Worm (Caenorhabditis elegans) whole organism, L4 larva: ENCODE data around the gene rhy-1.

Experiments used
- dmd-8 ChIP-seq: fragments of 200-800 bp; sonication (Bioruptor generic); IDR thresholded peaks from 2 replicates; pipeline ENCODE4 v1.3.6; 2022; ENCODE audit warnings: missing genetic modification characterization, missing compliant biosample characterization
- lsy-2 ChIP-seq, 2 experiments: fragments of 150-350 bp in 1 of 2; sonication (generic microtip) in 1 of 2; optimal IDR thresholded peaks; 2 replicates each; lab custom pipeline; 2014 to 2017; ENCODE audit warnings: missing biosample characterization in 2 of 2, missing genetic modification characterization in 2 of 2
- nhr-28 ChIP-seq: fragments of 150-350 bp; optimal IDR thresholded peaks from 2 replicates; lab custom pipeline; 2014; ENCODE audit warnings: missing biosample characterization, missing genetic modification characterization
- unc-62 ChIP-seq, 3 experiments: fragments of 150-350 bp in 1 of 3; sonication (generic microtip); optimal IDR thresholded peaks in 2 of 3; peaks in 1 of 3; 1 replicate in 1 of 3; 2 replicates in 2 of 3; lab custom pipeline; 2014 to 2017; ENCODE audit warnings: missing biosample characterization in 3 of 3, missing genetic modification characterization in 3 of 3, missing genetic modification reagents in 3 of 3, missing genotype in 1 of 3
- ztf-11 ChIP-seq: fragments of 150-350 bp; optimal IDR thresholded peaks from 2 replicates; lab custom pipeline; 2014; ENCODE audit warnings: missing biosample characterization, missing genetic modification characterization

- TF ChIP-seq lsy-2 (tag; optimal IDR thresholded peaks at IDR 0.05; lab: Kevin White, UChicago) (no peak), nhr-28 (tag; lab: Kevin White, UChicago) (no peak), unc-62 (GFP tag; optimal IDR thresholded peaks at IDR 0.05 in 1 of 2; lab: Kevin White, UChicago) (no peak), unc-62 (tag; optimal IDR thresholded peaks at IDR 0.05; lab: Kevin White, UChicago) (no peak), ztf-11 (tag; lab: Kevin White, UChicago) (no peak), dmd-8 (no peak)
These were observed 13.1 kb upstream of the rhy-1 start for ce11 chrII:9148079-9148478.
